Fruit fly (Drosophila melanogaster) whole organism, adult: ENCODE measurements around the gene Ublcp1.

Source experiments
- CG33017 ChIP-seq: fragments of 200-800 bp; sonication (Bioruptor generic); optimal IDR thresholded peaks from 2 replicates; lab custom pipeline; 2018; ENCODE audit warnings: missing biosample characterization, mild to moderate bottlenecking, missing genetic modification characterization, moderate library complexity
- pad ChIP-seq: fragments of 200-800 bp; sonication (Bioruptor generic); optimal IDR thresholded peaks from 3 replicates; lab custom pipeline; 2017; ENCODE audit warnings: missing biosample characterization, missing genetic modification characterization, mild to moderate bottlenecking, moderate library complexity, missing genetic modification reagents

- peak; percentile 67 for TF ChIP-seq CG33017 (tag; lab: Kevin White, UChicago)
- TF ChIP-seq pad (GFP tag; lab: Kevin White, UChicago) = no peak
Observed at dm6 chr3R:23013482-23013881, 47.8 kb upstream of the Ublcp1 start.
